Fruit fly (Drosophila melanogaster) whole organism, embryonic: ENCODE results near the gene CG17646.

Source experiments
- ATbp ChIP-seq: fragments of 200-800 bp; sonication (Bioruptor generic); optimal IDR thresholded peaks from 2 replicates; lab custom pipeline; 2017; ENCODE audit warnings: missing biosample characterization, mild to moderate bottlenecking, missing genetic modification characterization, missing genetic modification reagents
- CG10267 ChIP-seq: fragments of 200-800 bp; sonication (Bioruptor generic); optimal IDR thresholded peaks from 2 replicates; lab custom pipeline; 2018; ENCODE audit warnings: missing biosample characterization, mild to moderate bottlenecking, missing genetic modification characterization, moderate library complexity
- CG13296 ChIP-seq: fragments of 200-800 bp; sonication (Bioruptor generic); optimal IDR thresholded peaks from 3 replicates; lab custom pipeline; 2018; ENCODE audit warnings: missing biosample characterization, mild to moderate bottlenecking, missing genetic modification characterization
- CG16813 ChIP-seq: fragments of 200-800 bp; sonication (Bioruptor generic); IDR thresholded peaks from 3 replicates; pipeline ENCODE4 v1.3.6; 2022; ENCODE audit warnings: missing biosample characterization, missing genetic modification characterization; ENCODE audit not compliant: partially characterized antibody
- CG16815 ChIP-seq: fragments of 200-800 bp; sonication (Bioruptor generic); optimal IDR thresholded peaks from 3 replicates; lab custom pipeline; 2017; ENCODE audit warnings: missing biosample characterization, mild to moderate bottlenecking, missing genetic modification characterization
- CG17186 ChIP-seq: fragments of 200-800 bp; sonication (Bioruptor generic); optimal IDR thresholded peaks from 3 replicates; lab custom pipeline; 2017; ENCODE audit warnings: missing biosample characterization, missing genetic modification reagents, missing genetic modification characterization
- CG17359 ChIP-seq: fragments of 200-800 bp; sonication (Bioruptor generic); optimal IDR thresholded peaks from 3 replicates; lab custom pipeline; 2018; ENCODE audit warnings: missing biosample characterization, mild to moderate bottlenecking, missing genetic modification characterization, moderate library complexity
- CG17612 ChIP-seq: fragments of 200-800 bp; sonication (Bioruptor generic); IDR thresholded peaks from 2 replicates; pipeline ENCODE4 v1.3.6; 2022; ENCODE audit warnings: missing biosample characterization, missing genetic modification characterization
- CG17802 ChIP-seq: fragments of 200-800 bp; sonication (Bioruptor generic); optimal IDR thresholded peaks from 2 replicates; lab custom pipeline; 2018; ENCODE audit warnings: missing biosample characterization, mild to moderate bottlenecking, missing genetic modification characterization, moderate library complexity
- CG18599 ChIP-seq: fragments of 200-800 bp; sonication (Bioruptor generic); optimal IDR thresholded peaks from 3 replicates; lab custom pipeline; 2017; ENCODE audit warnings: missing biosample characterization, missing genetic modification characterization, mild to moderate bottlenecking, moderate library complexity, missing genetic modification reagents
- CG2712 ChIP-seq: fragments of 200-800 bp; optimal IDR thresholded peaks from 3 replicates; lab custom pipeline; 2019; ENCODE audit warnings: missing biosample characterization, mild to moderate bottlenecking, missing genetic modification characterization, moderate library complexity
- CG32532 ChIP-seq: fragments of 200-800 bp; sonication (Bioruptor generic); IDR thresholded peaks from 2 replicates; pipeline ENCODE4 v1.3.6; 2022; ENCODE audit warnings: missing biosample characterization, missing genetic modification characterization
- CG3281 ChIP-seq: fragments of 200-800 bp; sonication (Bioruptor generic); optimal IDR thresholded peaks from 3 replicates; lab custom pipeline; 2017; ENCODE audit warnings: missing biosample characterization, mild to moderate bottlenecking, missing genetic modification characterization
- CG34422 ChIP-seq: fragments of 200-800 bp; sonication (Bioruptor generic); IDR thresholded peaks from 3 replicates; pipeline ENCODE4 v1.3.6; 2022; ENCODE audit warnings: missing biosample characterization, missing genetic modification characterization
- CG43689 ChIP-seq: fragments of 200-800 bp; sonication (Bioruptor generic); IDR thresholded peaks from 2 replicates; pipeline ENCODE4 v1.3.6; 2022; ENCODE audit warnings: missing biosample characterization, missing genetic modification characterization
- CG5180 ChIP-seq: fragments of 200-800 bp; sonication (Bioruptor generic); optimal IDR thresholded peaks from 3 replicates; lab custom pipeline; 2017; ENCODE audit warnings: missing biosample characterization, missing genetic modification characterization, mild to moderate bottlenecking, moderate library complexity, missing genetic modification reagents
- CG6254 ChIP-seq: fragments of 200-800 bp; sonication (Bioruptor generic); optimal IDR thresholded peaks from 3 replicates; lab custom pipeline; 2017; ENCODE audit warnings: mild to moderate bottlenecking, missing biosample characterization, missing genetic modification reagents, missing genetic modification characterization
- CG6813 ChIP-seq: fragments of 200-800 bp; sonication (Bioruptor generic); optimal IDR thresholded peaks from 2 replicates; lab custom pipeline; 2017; ENCODE audit warnings: missing biosample characterization, missing genetic modification characterization, mild to moderate bottlenecking, moderate library complexity, missing genetic modification reagents
- CG8388 ChIP-seq: fragments of 200-800 bp; sonication (Bioruptor generic); optimal IDR thresholded peaks from 2 replicates; lab custom pipeline; 2019; ENCODE audit warnings: missing biosample characterization, mild to moderate bottlenecking, missing genetic modification characterization, moderate library complexity
- CG8478 ChIP-seq: fragments of >200 bp; optimal IDR thresholded peaks from 2 replicates; lab custom pipeline; 2018
- CHES-1-like ChIP-seq: fragments of 200-800 bp; sonication (Bioruptor generic); optimal IDR thresholded peaks from 2 replicates; lab custom pipeline; 2016; ENCODE audit warnings: missing biosample characterization, missing genetic modification characterization
- Chrac-16 ChIP-seq: fragments of 200-800 bp; sonication (Bioruptor generic); optimal IDR thresholded peaks from 3 replicates; lab custom pipeline; 2016; ENCODE audit warnings: missing biosample characterization, missing genetic modification characterization
- D19B ChIP-seq: fragments of 200-800 bp; sonication (Bioruptor generic); optimal IDR thresholded peaks from 2 replicates; lab custom pipeline; 2017; ENCODE audit warnings: missing biosample characterization, mild to moderate bottlenecking, missing genetic modification characterization
- Dfd ChIP-seq, 2 experiments: fragments of >200 bp; optimal IDR thresholded peaks; 2 replicates each; lab custom pipeline; 2017; ENCODE audit warnings: missing biosample characterization in 2 of 2, missing genetic modification characterization in 2 of 2
- Fer2 ChIP-seq: fragments of 200-800 bp; sonication (Bioruptor generic); optimal IDR thresholded peaks from 2 replicates; lab custom pipeline; 2018; ENCODE audit warnings: missing biosample characterization, mild to moderate bottlenecking, missing genetic modification characterization, moderate library complexity
- Lpt ChIP-seq: fragments of >200 bp; optimal IDR thresholded peaks from 2 replicates; lab custom pipeline; 2018; ENCODE audit warnings: missing biosample characterization, missing genetic modification characterization
- Meics ChIP-seq: fragments of 200-800 bp; sonication (Bioruptor generic); optimal IDR thresholded peaks from 2 replicates; lab custom pipeline; 2017; ENCODE audit warnings: missing biosample characterization, mild to moderate bottlenecking, missing genetic modification characterization
- Rfx ChIP-seq: fragments of 200-800 bp; sonication (Bioruptor generic); IDR thresholded peaks from 2 replicates; pipeline ENCODE4 v1.3.6; 2022; ENCODE audit warnings: missing biosample characterization, missing genetic modification characterization
- Sry-β ChIP-seq: fragments of 200-800 bp; sonication (Bioruptor generic); optimal IDR thresholded peaks from 2 replicates; lab custom pipeline; 2018; ENCODE audit warnings: missing biosample characterization, mild to moderate bottlenecking, missing genetic modification characterization, moderate library complexity
- Vsx1 ChIP-seq: fragments of 200-800 bp; sonication (Bioruptor generic); optimal IDR thresholded peaks from 2 replicates; lab custom pipeline; 2017; ENCODE audit warnings: missing biosample characterization, mild to moderate bottlenecking, missing genetic modification characterization, missing genetic modification reagents
- ab ChIP-seq: fragments of 200-800 bp; sonication (Bioruptor generic); optimal IDR thresholded peaks from 2 replicates; lab custom pipeline; 2016; ENCODE audit warnings: missing biosample characterization, missing genetic modification characterization
- ac ChIP-seq: fragments of 200-800 bp; sonication (Bioruptor generic); optimal IDR thresholded peaks from 3 replicates; lab custom pipeline; 2017; ENCODE audit warnings: missing biosample characterization, mild to moderate bottlenecking, missing genetic modification characterization
- al ChIP-seq: fragments of 200-800 bp; sonication (Bioruptor generic); IDR thresholded peaks from 2 replicates; pipeline ENCODE4 v1.3.6; 2022; ENCODE audit warnings: missing biosample characterization, missing genetic modification characterization
- ara ChIP-seq: fragments of 200-800 bp; sonication (Bioruptor generic); IDR thresholded peaks from 2 replicates; pipeline ENCODE4 v1.3.6; 2022; ENCODE audit warnings: missing biosample characterization, missing genetic modification characterization
- bowl ChIP-seq: fragments of 200-800 bp; sonication (Bioruptor generic); IDR thresholded peaks from 2 replicates; pipeline ENCODE4 v1.3.6; 2022; ENCODE audit warnings: missing biosample characterization, missing genetic modification characterization
- cato ChIP-seq: fragments of 200-800 bp; sonication (Bioruptor generic); optimal IDR thresholded peaks from 2 replicates; lab custom pipeline; 2016; ENCODE audit warnings: missing biosample characterization, missing genetic modification characterization, borderline replicate concordance
- da ChIP-seq: fragments of 200-800 bp; sonication (Bioruptor generic); optimal IDR thresholded peaks from 2 replicates; lab custom pipeline; 2016; ENCODE audit warnings: missing biosample characterization, missing genetic modification characterization
- dpn ChIP-seq, 2 experiments: fragments of 200-800 bp; sonication (Bioruptor generic); optimal IDR thresholded peaks; 3 replicates each; lab custom pipeline; 2016; ENCODE audit warnings: missing biosample characterization in 2 of 2, missing genetic modification characterization in 2 of 2
- eyg ChIP-seq: fragments of 200-800 bp; sonication (Bioruptor generic); optimal IDR thresholded peaks from 3 replicates; lab custom pipeline; 2016; ENCODE audit warnings: missing biosample characterization, missing genetic modification characterization
- fru ChIP-seq: fragments of >200 bp; optimal IDR thresholded peaks from 2 replicates; lab custom pipeline; 2017
- lbe ChIP-seq: fragments of 200-800 bp; sonication (Bioruptor generic); optimal IDR thresholded peaks from 2 replicates; lab custom pipeline; 2016; ENCODE audit warnings: missing biosample characterization, mild to moderate bottlenecking, missing genetic modification characterization
- mirr ChIP-seq: fragments of 200-800 bp; sonication (Bioruptor generic); optimal IDR thresholded peaks from 3 replicates; lab custom pipeline; 2018; ENCODE audit warnings: missing biosample characterization, mild to moderate bottlenecking, missing genetic modification characterization
- pan ChIP-seq, 4 experiments: fragments of >200 bp in 3 of 4; fragments of 200-800 bp in 1 of 4; sonication (Bioruptor generic) in 1 of 4; optimal IDR thresholded peaks in 3 of 4; IDR thresholded peaks in 1 of 4; 2 replicates each; pipeline versions ENCODE4 v1.3.6 to Lab custom; 2017 to 2022; ENCODE audit warnings: missing biosample characterization in 2 of 4, missing genetic modification characterization in 2 of 4, mixed read lengths in 1 of 4
- pfk ChIP-seq: fragments of 200-800 bp; sonication (Bioruptor generic); optimal IDR thresholded peaks from 2 replicates; lab custom pipeline; 2018; ENCODE audit warnings: missing biosample characterization, mild to moderate bottlenecking, missing genetic modification characterization, moderate library complexity
- pnt ChIP-seq: fragments of 200-800 bp; sonication (Bioruptor generic); optimal IDR thresholded peaks from 3 replicates; lab custom pipeline; 2016; ENCODE audit warnings: missing biosample characterization, missing genetic modification characterization
- pum ChIP-seq: fragments of 200-800 bp; sonication (Bioruptor generic); optimal IDR thresholded peaks from 2 replicates; lab custom pipeline; 2016; ENCODE audit warnings: missing biosample characterization, missing genetic modification characterization
- sr ChIP-seq: fragments of 200-800 bp; sonication (Bioruptor generic); IDR thresholded peaks from 3 replicates; pipeline ENCODE4 v1.3.6; 2022; ENCODE audit warnings: missing biosample characterization, missing genetic modification characterization
- twi ChIP-seq: fragments of 200-800 bp; optimal IDR thresholded peaks from 2 replicates; lab custom pipeline; 2019; ENCODE audit warnings: missing biosample characterization, mild to moderate bottlenecking, missing genetic modification characterization, moderate library complexity
- yki ChIP-seq: fragments of >200 bp; optimal IDR thresholded peaks from 3 replicates; lab custom pipeline; 2018
- zfh2 ChIP-seq: fragments of 200-800 bp; sonication (Bioruptor generic); optimal IDR thresholded peaks from 2 replicates; lab custom pipeline; 2016; ENCODE audit warnings: missing biosample characterization, missing genetic modification characterization

Gene CG17646

dm6 chr2L:1723135-1723936, 9.0 kb upstream of the CG17646 start (continued):
- no peak for TF ChIP-seq al (GFP tag; lab: Robert Waterston, UW)
- no peak for TF ChIP-seq pan (optimal IDR thresholded peaks at IDR 0.05; lab: Kevin White, UChicago)
- peak in 1 of 2 experiments; percentile 13 for TF ChIP-seq pan (GFP tag; optimal IDR thresholded peaks at IDR 0.05 in 1 of 2, IDR thresholded peaks at IDR 0.05 in 1 of 2)
- TF ChIP-seq CG17612 (GFP tag; lab: Robert Waterston, UW), result no peak
- peak; percentile 5 to 17 for TF ChIP-seq dpn (GFP tag; optimal IDR thresholded peaks at IDR 0.05; lab: Kevin White, UChicago)
- TF ChIP-seq Dfd (GFP tag; optimal IDR thresholded peaks at IDR 0.05; lab: Kevin White, UChicago), result no peak
- no peak for TF ChIP-seq CG16813
- no peak for TF ChIP-seq CG8388 (GFP tag; lab: Kevin White, UChicago)
- TF ChIP-seq CG6254 (GFP tag; lab: Kevin White, UChicago), result no peak
- TF ChIP-seq Rfx (GFP tag; lab: Robert Waterston, UW), result peak; percentile 40
- no peak for TF ChIP-seq lbe (GFP tag; lab: Kevin White, UChicago)
- TF ChIP-seq eyg, result no peak
- TF ChIP-seq Chrac-16 (GFP tag; lab: Kevin White, UChicago), result no peak
- TF ChIP-seq CG17186 (GFP tag; lab: Kevin White, UChicago), result no peak
- TF ChIP-seq twi, result peak; percentile 52
- no peak for TF ChIP-seq CG34422 (GFP tag; lab: Robert Waterston, UW)
- no peak for TF ChIP-seq CG6813 (GFP tag; lab: Kevin White, UChicago)
- TF ChIP-seq sr (GFP tag; lab: Robert Waterston, UW), result no peak
- TF ChIP-seq pfk (GFP tag; lab: Kevin White, UChicago), result no peak
- TF ChIP-seq CG5180 (GFP tag; lab: Kevin White, UChicago), result no peak
- no peak for TF ChIP-seq ac (GFP tag; lab: Kevin White, UChicago)
- no peak for TF ChIP-seq pum (GFP tag; lab: Kevin White, UChicago)
- no peak for TF ChIP-seq ATbp
- no peak for TF ChIP-seq D19B
- TF ChIP-seq CG13296 (GFP tag; lab: Kevin White, UChicago), result no peak
- TF ChIP-seq CG32532, result peak; percentile 15; the same call in 1 of the 2 replicates
- 0 out of 2 replicates have a peak, but pooled peaks have one; percentile 32 for TF ChIP-seq ara (GFP tag; lab: Robert Waterston, UW)
- TF ChIP-seq mirr (GFP tag; lab: Kevin White, UChicago), result no peak
- TF ChIP-seq ab (GFP tag; lab: Kevin White, UChicago), result no peak
- TF ChIP-seq CG3281 (GFP tag; lab: Kevin White, UChicago), result no peak
- no peak for TF ChIP-seq bowl
- no peak for TF ChIP-seq da (GFP tag; lab: Kevin White, UChicago)
- no peak for TF ChIP-seq Lpt
- TF ChIP-seq CG10267, result no peak
- no peak for TF ChIP-seq Sry-β
- TF ChIP-seq CG16815 (GFP tag; lab: Kevin White, UChicago), result no peak
- no peak for TF ChIP-seq Meics
- TF ChIP-seq pnt (GFP tag; lab: Kevin White, UChicago), result no peak
- peak; percentile 24 for TF ChIP-seq CG2712 (tag; lab: Kevin White, UChicago)
- TF ChIP-seq CHES-1-like (GFP tag; lab: Kevin White, UChicago), result no peak
- TF ChIP-seq CG18599 (GFP tag; lab: Kevin White, UChicago), result peak; percentile 46
- no peak for TF ChIP-seq yki (lab: Kevin White, UChicago)
- peak; percentile 10 for TF ChIP-seq CG17802 (tag; lab: Kevin White, UChicago)
- peak; percentile 45 for TF ChIP-seq CG17359 (tag; lab: Kevin White, UChicago)
- TF ChIP-seq fru (lab: Kevin White, UChicago), result no peak
- TF ChIP-seq CG8478 (lab: Kevin White, UChicago), result no peak
- no peak for TF ChIP-seq Vsx1 (GFP tag; lab: Kevin White, UChicago)
- no peak for TF ChIP-seq CG43689
- TF ChIP-seq zfh2 (GFP tag; lab: Kevin White, UChicago), result no peak
- peak; percentile 9 for TF ChIP-seq cato (GFP tag; lab: Kevin White, UChicago)
- TF ChIP-seq Fer2 (tag; lab: Kevin White, UChicago), result no peak
